Fruit fly (Drosophila melanogaster): ENCODE measurements around the gene wol.

- TF ChIP-seq Sox15 (GFP tag; optimal IDR thresholded peaks at IDR 0.05): no peak
- no peak for TF ChIP-seq Ets96B (tag; optimal IDR thresholded peaks at IDR 0.05)
- no peak for TF ChIP-seq CG34406 (GFP tag; optimal IDR thresholded peaks at IDR 0.05)
- TF ChIP-seq Hr38 (GFP tag; optimal IDR thresholded peaks at IDR 0.05): no peak
These were observed 25.8 kb upstream of the wol start for dm6 chr2L:8328526-8329097.

All from whole organism, prepupa.